Worm (Caenorhabditis elegans) whole organism, L1 larva: ENCODE measurements around the gene hpd-1.

Experiments
- C16A3.4 ChIP-seq: fragments of 150-350 bp; optimal IDR thresholded peaks from 2 replicates; lab custom pipeline; 2014; ENCODE audit warnings: missing biosample characterization, missing genetic modification characterization
- F16B12.6 ChIP-seq: fragments of 150-350 bp; optimal IDR thresholded peaks from 2 replicates; lab custom pipeline; 2014; ENCODE audit warnings: missing biosample characterization, missing genetic modification characterization
- aha-1 ChIP-seq: fragments of 150-350 bp; optimal IDR thresholded peaks from 2 replicates; lab custom pipeline; 2014; ENCODE audit warnings: missing biosample characterization, missing genetic modification characterization
- ceh-88 ChIP-seq: fragments of 200-800 bp; sonication (Bioruptor generic); IDR thresholded peaks from 2 replicates; pipeline ENCODE4 v1.3.6; 2022; ENCODE audit warnings: missing genetic modification characterization, missing compliant biosample characterization
- ceh-90 ChIP-seq: sonication (generic microtip); optimal IDR thresholded peaks from 2 replicates; lab custom pipeline; 2016; ENCODE audit warnings: missing genetic modification characterization, missing compliant biosample characterization
- ces-1 ChIP-seq: fragments of 150-350 bp; optimal IDR thresholded peaks from 2 replicates; lab custom pipeline; 2014; ENCODE audit warnings: missing biosample characterization, missing genetic modification reagents, missing genetic modification characterization
- dpl-1 ChIP-seq, 3 experiments: fragments of 150-350 bp in 2 of 3; sonication (generic microtip) in 1 of 3; optimal IDR thresholded peaks; 2 replicates each; lab custom pipeline; 2014 to 2017; ENCODE audit warnings: missing biosample characterization in 3 of 3, missing genetic modification characterization in 3 of 3, missing genetic modification reagents in 3 of 3
- dsc-1 ChIP-seq: sonication (generic microtip); optimal IDR thresholded peaks from 2 replicates; lab custom pipeline; 2016; ENCODE audit warnings: mild to moderate bottlenecking, missing genetic modification characterization, missing compliant biosample characterization
- elt-2 ChIP-seq: sonication (generic microtip); optimal IDR thresholded peaks from 2 replicates; lab custom pipeline; 2016; ENCODE audit warnings: missing genetic modification characterization, mild to moderate bottlenecking, inconsistent platforms, missing compliant biosample characterization, missing genetic modification reagents
- fkh-10 ChIP-seq: sonication (generic microtip); optimal IDR thresholded peaks from 2 replicates; lab custom pipeline; 2017; ENCODE audit warnings: missing biosample characterization, missing genetic modification reagents, missing genetic modification characterization
- fkh-4 ChIP-seq: sonication (generic microtip); optimal IDR thresholded peaks from 2 replicates; lab custom pipeline; 2016; ENCODE audit warnings: missing compliant biosample characterization, missing genetic modification characterization, borderline replicate concordance
- fos-1 ChIP-seq: fragments of 150-350 bp; optimal IDR thresholded peaks from 2 replicates; lab custom pipeline; 2014; ENCODE audit warnings: missing biosample characterization, missing genetic modification characterization
- jun-1 ChIP-seq: fragments of 150-350 bp; optimal IDR thresholded peaks from 2 replicates; lab custom pipeline; 2014; ENCODE audit warnings: missing biosample characterization, missing genetic modification reagents, missing genetic modification characterization
- lin-14 ChIP-seq: fragments of 200-800 bp; sonication (Bioruptor generic); optimal IDR thresholded peaks from 2 replicates; lab custom pipeline; 2018; ENCODE audit warnings: mild to moderate bottlenecking, missing genetic modification characterization, moderate library complexity, missing compliant biosample characterization
- lin-35 ChIP-seq, 2 experiments: fragments of 150-350 bp; optimal IDR thresholded peaks; 2 replicates each; lab custom pipeline; 2014; ENCODE audit warnings: missing biosample characterization in 2 of 2, missing genetic modification characterization in 2 of 2, missing genetic modification reagents in 2 of 2
- lin-39 ChIP-seq: fragments of 150-350 bp; optimal IDR thresholded peaks from 2 replicates; lab custom pipeline; 2014; ENCODE audit warnings: missing biosample characterization, missing genetic modification reagents, missing genetic modification characterization
- mab-9 ChIP-seq: fragments of 200-800 bp; sonication (Bioruptor generic); IDR thresholded peaks from 2 replicates; pipeline ENCODE4 v1.3.6; 2022; ENCODE audit warnings: missing genetic modification reagents, missing genetic modification characterization, missing compliant biosample characterization
- nhr-11 ChIP-seq: fragments of 150-350 bp; optimal IDR thresholded peaks from 2 replicates; lab custom pipeline; 2014; ENCODE audit warnings: missing biosample characterization, missing genetic modification characterization
- nhr-19 ChIP-seq: fragments of 200-800 bp; sonication (Bioruptor generic); conservative IDR thresholded peaks from 2 replicates; pipeline ENCODE4 v1.3.6; 2022; ENCODE audit warnings: missing genetic modification characterization, missing compliant biosample characterization
- nhr-20 ChIP-seq: sonication (generic microtip); optimal IDR thresholded peaks from 2 replicates; lab custom pipeline; 2016; ENCODE audit warnings: mild to moderate bottlenecking, missing genetic modification characterization, missing compliant biosample characterization
- nhr-237 ChIP-seq: fragments of 150-350 bp; optimal IDR thresholded peaks from 2 replicates; lab custom pipeline; 2014; ENCODE audit warnings: missing biosample characterization, missing genetic modification characterization
- nhr-71 ChIP-seq: sonication (generic microtip); optimal IDR thresholded peaks from 2 replicates; lab custom pipeline; 2016; ENCODE audit warnings: mild to moderate bottlenecking, missing genetic modification characterization, moderate library complexity, missing compliant biosample characterization
- nhr-76 ChIP-seq: sonication (generic microtip); optimal IDR thresholded peaks from 2 replicates; lab custom pipeline; 2017; ENCODE audit warnings: missing biosample characterization, missing genetic modification characterization
- nhr-77 ChIP-seq: fragments of 150-350 bp; optimal IDR thresholded peaks from 2 replicates; lab custom pipeline; 2014; ENCODE audit warnings: missing biosample characterization, missing genetic modification characterization
- nhr-84 ChIP-seq: sonication (generic microtip); optimal IDR thresholded peaks from 2 replicates; lab custom pipeline; 2017; ENCODE audit warnings: missing biosample characterization, missing genetic modification characterization
- nhr-85 ChIP-seq: sonication (generic microtip); peaks from one replicate; lab custom pipeline; 2016; ENCODE audit warnings: missing genetic modification characterization, inconsistent platforms, missing compliant biosample characterization
- nhr-90 ChIP-seq: sonication (generic microtip); optimal IDR thresholded peaks from 2 replicates; lab custom pipeline; 2016; ENCODE audit warnings: mild to moderate bottlenecking, missing genetic modification characterization, missing compliant biosample characterization; ENCODE audit not compliant: poor library complexity
- skn-1 ChIP-seq: fragments of 150-350 bp; optimal IDR thresholded peaks from 2 replicates; lab custom pipeline; 2014; ENCODE audit warnings: missing biosample characterization, missing genetic modification characterization
- snpc-4 ChIP-seq: fragments of 150-350 bp; optimal IDR thresholded peaks from 2 replicates; lab custom pipeline; 2014; ENCODE audit warnings: missing biosample characterization, missing genetic modification characterization
- snu-23 ChIP-seq: sonication (generic microtip); optimal IDR thresholded peaks from 2 replicates; lab custom pipeline; 2016; ENCODE audit warnings: missing genetic modification characterization, missing compliant biosample characterization
- sptf-1 ChIP-seq: fragments of 150-350 bp; optimal IDR thresholded peaks from 2 replicates; lab custom pipeline; 2014; ENCODE audit warnings: missing biosample characterization, missing genetic modification characterization
- sup-37 ChIP-seq: fragments of 200-800 bp; sonication (Bioruptor generic); optimal IDR thresholded peaks from 2 replicates; lab custom pipeline; 2018; ENCODE audit warnings: mild to moderate bottlenecking, missing genetic modification characterization, missing compliant biosample characterization
- tbx-2 ChIP-seq: sonication (generic microtip); optimal IDR thresholded peaks from 2 replicates; lab custom pipeline; 2016; ENCODE audit warnings: missing genetic modification characterization, missing compliant biosample characterization
- tlp-1 ChIP-seq: fragments of 150-350 bp; optimal IDR thresholded peaks from 2 replicates; lab custom pipeline; 2014; ENCODE audit warnings: missing biosample characterization, missing genetic modification characterization
- unc-130 ChIP-seq: fragments of 150-350 bp; optimal IDR thresholded peaks from 2 replicates; lab custom pipeline; 2017; ENCODE audit warnings: missing biosample characterization, missing genetic modification characterization, inconsistent platforms
- vab-15 ChIP-seq: sonication (generic microtip); optimal IDR thresholded peaks from 2 replicates; lab custom pipeline; 2017; ENCODE audit warnings: missing genotype, mild to moderate bottlenecking, missing genetic modification characterization, missing compliant biosample characterization
- zip-4 ChIP-seq: fragments of 200-800 bp; sonication (Bioruptor generic); optimal IDR thresholded peaks from 2 replicates; lab custom pipeline; 2018; ENCODE audit warnings: mild to moderate bottlenecking, missing genetic modification characterization, moderate library complexity, missing compliant biosample characterization
- ztf-4 ChIP-seq: fragments of 150-350 bp; optimal IDR thresholded peaks from 2 replicates; lab custom pipeline; 2014; ENCODE audit warnings: missing biosample characterization, missing genetic modification characterization

The hpd-1 gene

ce11 chrIII:10536087-10536723 is 879 bp downstream of the hpd-1 start:
- TF ChIP-seq nhr-85 (tag; lab: Kevin White, UChicago) (peak; percentile 15), jun-1 (tag; lab: Kevin White, UChicago) (no peak), nhr-90 (peak; percentile 16), nhr-84 (tag; lab: Kevin White, UChicago) (no peak)

ce11 chrIII:10537003-10537402 is 1.7 kb downstream of the hpd-1 start:
- TF ChIP-seq vab-15 (no peak), skn-1 (no peak), dpl-1 (GFP tag; optimal IDR thresholded peaks at IDR 0.05; lab: Kevin White, UChicago) (no peak), snpc-4 (no peak), fos-1 (tag; lab: Kevin White, UChicago) (no peak), lin-39 (tag; lab: Kevin White, UChicago) (no peak), nhr-237 (tag; lab: Kevin White, UChicago) (no peak), fkh-4 (tag; lab: Kevin White, UChicago) (no peak), unc-130 (no peak), fkh-10 (GFP tag; lab: Kevin White, UChicago) (no peak), ztf-4 (tag; lab: Kevin White, UChicago) (no peak), zip-4 (GFP tag; lab: Kevin White, UChicago) (no peak), C16A3.4 (no peak), nhr-76 (tag; lab: Kevin White, UChicago) (no peak), nhr-85 (tag; lab: Kevin White, UChicago) (no peak), tlp-1 (tag; lab: Kevin White, UChicago) (no peak), nhr-84 (tag; lab: Kevin White, UChicago) (no peak), jun-1 (tag; lab: Kevin White, UChicago) (no peak), snu-23 (no peak), mab-9 (GFP tag; lab: Robert Waterston, UW) (no peak)

ce11 chrIII:10537558-10537957 is 2.2 kb downstream of the hpd-1 start:
- TF ChIP-seq aha-1 (tag; lab: Kevin White, UChicago) (no peak), nhr-71 (tag; lab: Kevin White, UChicago) (peak; percentile 34), sup-37 (no peak), nhr-19 (no peak), lin-39 (tag; lab: Kevin White, UChicago) (no peak), lin-35 (GFP tag; optimal IDR thresholded peaks at IDR 0.05; lab: Kevin White, UChicago) (no peak), nhr-11 (tag; lab: Kevin White, UChicago) (no peak), F16B12.6 (no peak), elt-2 (tag; lab: Kevin White, UChicago) (peak; percentile 11), ceh-90 (tag; lab: Kevin White, UChicago) (no peak), nhr-77 (tag; lab: Kevin White, UChicago) (no peak), sptf-1 (tag; lab: Kevin White, UChicago) (no peak), ceh-88 (GFP tag; lab: Robert Waterston, UW) (no peak), nhr-20 (tag; lab: Kevin White, UChicago) (no peak), nhr-90 (no peak), snu-23 (peak; percentile 0), jun-1 (tag; lab: Kevin White, UChicago) (no peak), dsc-1 (tag; lab: Kevin White, UChicago) (no peak), ces-1 (GFP tag; lab: Kevin White, UChicago) (no peak), tbx-2 (tag; lab: Kevin White, UChicago) (no peak), lin-14 (GFP tag; lab: Kevin White, UChicago) (no peak), nhr-85 (tag; lab: Kevin White, UChicago) (peak; percentile 36), nhr-237 (tag; lab: Kevin White, UChicago) (no peak), ztf-4 (tag; lab: Kevin White, UChicago) (no peak)
